Fruit fly (Drosophila melanogaster) whole organism, embryonic: ENCODE measurements around the gene tup.
A peak's percentile ranks its signal among the peaks of the same experiment; 100 is the strongest.

Source experiments
- Bgb ChIP-seq: fragments of 200-800 bp; sonication (Bioruptor generic); IDR thresholded peaks from 2 replicates; pipeline ENCODE4 v1.3.6; 2022; ENCODE audit warnings: missing biosample characterization, missing genetic modification characterization; ENCODE audit not compliant: partially characterized antibody
- CG10321 ChIP-seq: fragments of 200-800 bp; sonication (Bioruptor generic); IDR thresholded peaks from 2 replicates; pipeline ENCODE4 v1.3.6; 2022; ENCODE audit warnings: missing biosample characterization, missing genetic modification characterization
- CG11398 ChIP-seq: fragments of 200-800 bp; sonication (Bioruptor generic); optimal IDR thresholded peaks from 2 replicates; lab custom pipeline; 2016; ENCODE audit warnings: missing biosample characterization, missing genetic modification characterization
- CG13775 ChIP-seq: fragments of 200-800 bp; sonication (Bioruptor generic); optimal IDR thresholded peaks from 3 replicates; lab custom pipeline; 2017; ENCODE audit warnings: missing biosample characterization, mild to moderate bottlenecking, missing genetic modification characterization
- CG14014 ChIP-seq: fragments of 200-800 bp; sonication (Bioruptor generic); IDR thresholded peaks from 2 replicates; pipeline ENCODE4 v1.3.6; 2022; ENCODE audit warnings: missing biosample characterization, missing genetic modification characterization
- CG15011 ChIP-seq: fragments of 200-800 bp; sonication (Bioruptor generic); optimal IDR thresholded peaks from 3 replicates; lab custom pipeline; 2018; ENCODE audit warnings: missing biosample characterization, mild to moderate bottlenecking, missing genetic modification characterization
- CG1832 ChIP-seq: fragments of 200-800 bp; sonication (Bioruptor generic); optimal IDR thresholded peaks from 2 replicates; lab custom pipeline; 2017; ENCODE audit warnings: missing biosample characterization, mild to moderate bottlenecking, missing genetic modification characterization, inconsistent platforms
- CG2120 ChIP-seq: fragments of 200-800 bp; sonication (Bioruptor generic); optimal IDR thresholded peaks from 3 replicates; lab custom pipeline; 2016; ENCODE audit warnings: missing biosample characterization, missing genetic modification characterization
- CG2129 ChIP-seq: fragments of 200-800 bp; sonication (Bioruptor generic); IDR thresholded peaks from 2 replicates; pipeline ENCODE4 v1.3.6; 2022; ENCODE audit warnings: missing biosample characterization, missing genetic modification characterization; ENCODE audit not compliant: partially characterized antibody
- CG31224 ChIP-seq: fragments of 200-800 bp; sonication (Bioruptor generic); IDR thresholded peaks from 2 replicates; pipeline ENCODE4 v1.3.6; 2022; ENCODE audit warnings: missing biosample characterization, missing genetic modification characterization
- CG31441 ChIP-seq: fragments of 200-800 bp; sonication (Bioruptor generic); IDR thresholded peaks from 2 replicates; pipeline ENCODE4 v1.3.6; 2022; ENCODE audit warnings: missing biosample characterization, missing genetic modification characterization
- CG32767 ChIP-seq: fragments of 200-800 bp; sonication (Bioruptor generic); IDR thresholded peaks from 2 replicates; pipeline ENCODE4 v1.3.6; 2022; ENCODE audit warnings: missing biosample characterization, missing genetic modification characterization
- CG32772 ChIP-seq: fragments of 200-800 bp; sonication (Bioruptor generic); IDR thresholded peaks from 2 replicates; pipeline ENCODE4 v1.3.6; 2022; ENCODE audit warnings: missing biosample characterization, missing genetic modification characterization
- CG34422 ChIP-seq: fragments of 200-800 bp; sonication (Bioruptor generic); IDR thresholded peaks from 3 replicates; pipeline ENCODE4 v1.3.6; 2022; ENCODE audit warnings: missing biosample characterization, missing genetic modification characterization
- CG43689 ChIP-seq: fragments of 200-800 bp; sonication (Bioruptor generic); IDR thresholded peaks from 2 replicates; pipeline ENCODE4 v1.3.6; 2022; ENCODE audit warnings: missing biosample characterization, missing genetic modification characterization
- CG6272 ChIP-seq: fragments of 200-800 bp; sonication (Bioruptor generic); IDR thresholded peaks from 2 replicates; pipeline ENCODE4 v1.3.6; 2022; ENCODE audit warnings: missing biosample characterization, missing genetic modification characterization
- CG8281 ChIP-seq: fragments of 200-800 bp; sonication (Bioruptor generic); optimal IDR thresholded peaks from 2 replicates; lab custom pipeline; 2018; ENCODE audit warnings: missing biosample characterization, mild to moderate bottlenecking, missing genetic modification characterization, moderate library complexity
- CG8290 ChIP-seq, 3 experiments: fragments of 200-800 bp; sonication (Bioruptor generic); optimal IDR thresholded peaks; 2 replicates each; lab custom pipeline; 2016 to 2019; ENCODE audit warnings: missing biosample characterization in 3 of 3, missing genetic modification characterization in 3 of 3, mild to moderate bottlenecking in 2 of 3, moderate library complexity in 1 of 3
- CG8388 ChIP-seq: fragments of 200-800 bp; sonication (Bioruptor generic); optimal IDR thresholded peaks from 2 replicates; lab custom pipeline; 2019; ENCODE audit warnings: missing biosample characterization, mild to moderate bottlenecking, missing genetic modification characterization, moderate library complexity
- CG9215 ChIP-seq: fragments of 200-800 bp; sonication (Bioruptor generic); IDR thresholded peaks from 2 replicates; pipeline ENCODE4 v1.3.6; 2022; ENCODE audit warnings: missing biosample characterization, missing genetic modification characterization
- Deaf1 ChIP-seq: fragments of 200-800 bp; optimal IDR thresholded peaks from 3 replicates; lab custom pipeline; 2019; ENCODE audit warnings: missing biosample characterization, mild to moderate bottlenecking, missing genetic modification characterization, moderate library complexity
- Dek ChIP-seq: fragments of 200-800 bp; sonication (Bioruptor generic); optimal IDR thresholded peaks from 3 replicates; lab custom pipeline; 2019; ENCODE audit warnings: missing biosample characterization, mild to moderate bottlenecking, missing genetic modification characterization, moderate library complexity
- Dfd ChIP-seq, 2 experiments: fragments of >200 bp; optimal IDR thresholded peaks; 2 replicates each; lab custom pipeline; 2017; ENCODE audit warnings: missing biosample characterization in 2 of 2, missing genetic modification characterization in 2 of 2
- Doc3 ChIP-seq: fragments of 200-800 bp; sonication (Bioruptor generic); IDR thresholded peaks from 3 replicates; pipeline ENCODE4 v1.3.6; 2022; ENCODE audit warnings: missing biosample characterization, missing genetic modification characterization; ENCODE audit not compliant: partially characterized antibody
- Ets97D ChIP-seq: fragments of 200-800 bp; sonication (Bioruptor generic); optimal IDR thresholded peaks from 3 replicates; lab custom pipeline; 2016; ENCODE audit warnings: missing biosample characterization, missing genetic modification characterization
- Jarid2 ChIP-seq: fragments of 200-800 bp; sonication (Bioruptor generic); optimal IDR thresholded peaks from 3 replicates; lab custom pipeline; 2017; ENCODE audit warnings: mild to moderate bottlenecking, missing biosample characterization, missing genetic modification reagents, missing genetic modification characterization
- Med ChIP-seq: fragments of 200-800 bp; sonication (Bioruptor generic); peaks from one replicate; lab custom pipeline; 2016; ENCODE audit warnings: missing biosample characterization, missing genetic modification characterization, mild to moderate bottlenecking, inconsistent platforms, moderate library complexity
- NC2β ChIP-seq: fragments of 200-800 bp; sonication (Bioruptor generic); optimal IDR thresholded peaks from 2 replicates; lab custom pipeline; 2016; ENCODE audit warnings: missing biosample characterization, missing genetic modification characterization
- Nf-YB ChIP-seq: fragments of 200-800 bp; sonication (Bioruptor generic); optimal IDR thresholded peaks from 3 replicates; lab custom pipeline; 2019; ENCODE audit warnings: missing biosample characterization, mild to moderate bottlenecking, missing genetic modification characterization, moderate library complexity
- Nf-YC ChIP-seq: fragments of 200-800 bp; optimal IDR thresholded peaks from 3 replicates; lab custom pipeline; 2019; ENCODE audit warnings: missing biosample characterization, mild to moderate bottlenecking, missing genetic modification characterization, moderate library complexity
- Tbp ChIP-seq: fragments of >200 bp; optimal IDR thresholded peaks from 2 replicates; lab custom pipeline; 2018; ENCODE audit warnings: missing biosample characterization, missing genetic modification characterization
- abd-A ChIP-seq: fragments of 200-800 bp; sonication (Bioruptor generic); optimal IDR thresholded peaks from 3 replicates; lab custom pipeline; 2019; ENCODE audit warnings: missing biosample characterization, mild to moderate bottlenecking, missing genetic modification characterization, moderate library complexity
- aop ChIP-seq: fragments of 200-800 bp; sonication (Bioruptor generic); IDR thresholded peaks from 2 replicates; pipeline ENCODE4 v1.3.6; 2022; ENCODE audit warnings: missing biosample characterization, missing genetic modification characterization
- bowl ChIP-seq: fragments of 200-800 bp; sonication (Bioruptor generic); IDR thresholded peaks from 2 replicates; pipeline ENCODE4 v1.3.6; 2022; ENCODE audit warnings: missing biosample characterization, missing genetic modification characterization
- cg ChIP-seq: fragments of 200-800 bp; sonication (Bioruptor generic); optimal IDR thresholded peaks from 3 replicates; lab custom pipeline; 2019; ENCODE audit warnings: missing biosample characterization, mild to moderate bottlenecking, missing genetic modification characterization, moderate library complexity
- crol ChIP-seq: fragments of 200-800 bp; sonication (Bioruptor generic); IDR thresholded peaks from 2 replicates; pipeline ENCODE4 v1.3.6; 2022; ENCODE audit warnings: missing biosample characterization, missing genetic modification characterization
- crp ChIP-seq, 2 experiments: fragments of 200-800 bp; sonication (Bioruptor generic); optimal IDR thresholded peaks; 2 replicates in 1 of 2; 3 replicates in 1 of 2; lab custom pipeline; 2017; ENCODE audit warnings: missing biosample characterization in 2 of 2, missing genetic modification characterization in 2 of 2, mild to moderate bottlenecking in 1 of 2, moderate library complexity in 1 of 2
- exex ChIP-seq: fragments of 200-800 bp; sonication (Bioruptor generic); optimal IDR thresholded peaks from 4 replicates; lab custom pipeline; 2018; ENCODE audit warnings: missing biosample characterization, mild to moderate bottlenecking, missing genetic modification characterization, moderate library complexity
- gce ChIP-seq: fragments of 200-800 bp; sonication (Bioruptor generic); IDR thresholded peaks from 3 replicates; pipeline ENCODE4 v1.3.6; 2022; ENCODE audit warnings: missing biosample characterization, missing genetic modification characterization
- hth ChIP-seq: fragments of >200 bp; optimal IDR thresholded peaks from 2 replicates; lab custom pipeline; 2017; ENCODE audit warnings: inconsistent platforms
- onecut ChIP-seq: fragments of 200-800 bp; sonication (Bioruptor generic); IDR thresholded peaks from 2 replicates; pipeline ENCODE4 v1.3.6; 2022; ENCODE audit warnings: missing biosample characterization, missing genetic modification characterization
- pfk ChIP-seq: fragments of 200-800 bp; sonication (Bioruptor generic); optimal IDR thresholded peaks from 2 replicates; lab custom pipeline; 2018; ENCODE audit warnings: missing biosample characterization, mild to moderate bottlenecking, missing genetic modification characterization, moderate library complexity
- pros ChIP-seq: fragments of 200-800 bp; sonication (Bioruptor generic); optimal IDR thresholded peaks from 3 replicates; lab custom pipeline; 2019; ENCODE audit warnings: missing biosample characterization, mild to moderate bottlenecking, missing genetic modification characterization, moderate library complexity
- psq ChIP-seq: fragments of 200-800 bp; sonication (Bioruptor generic); optimal IDR thresholded peaks from 2 replicates; lab custom pipeline; 2017; ENCODE audit warnings: missing biosample characterization, missing genetic modification characterization
- salm ChIP-seq: fragments of 200-800 bp; sonication (Bioruptor generic); optimal IDR thresholded peaks from 2 replicates; lab custom pipeline; 2018; ENCODE audit warnings: missing biosample characterization, mild to moderate bottlenecking, missing genetic modification characterization
- seq ChIP-seq: fragments of 200-800 bp; sonication (Bioruptor generic); IDR thresholded peaks from 2 replicates; pipeline ENCODE4 v1.3.6; 2022; ENCODE audit warnings: missing biosample characterization, missing genetic modification characterization
- sisA ChIP-seq: fragments of 200-800 bp; sonication (Bioruptor generic); IDR thresholded peaks from 2 replicates; pipeline ENCODE4 v1.3.6; 2022; ENCODE audit warnings: missing biosample characterization, missing genetic modification characterization
- tup ChIP-seq: fragments of 200-800 bp; sonication (Bioruptor generic); optimal IDR thresholded peaks from 2 replicates; lab custom pipeline; 2016; ENCODE audit warnings: missing biosample characterization, mild to moderate bottlenecking, missing genetic modification characterization, moderate library complexity
- twi ChIP-seq: fragments of 200-800 bp; optimal IDR thresholded peaks from 2 replicates; lab custom pipeline; 2019; ENCODE audit warnings: missing biosample characterization, mild to moderate bottlenecking, missing genetic modification characterization, moderate library complexity
- wor ChIP-seq: fragments of 200-800 bp; sonication (Bioruptor generic); IDR thresholded peaks from 2 replicates; pipeline ENCODE4 v1.3.6; 2022; ENCODE audit warnings: missing biosample characterization, missing genetic modification characterization

The tup gene

DNA sequence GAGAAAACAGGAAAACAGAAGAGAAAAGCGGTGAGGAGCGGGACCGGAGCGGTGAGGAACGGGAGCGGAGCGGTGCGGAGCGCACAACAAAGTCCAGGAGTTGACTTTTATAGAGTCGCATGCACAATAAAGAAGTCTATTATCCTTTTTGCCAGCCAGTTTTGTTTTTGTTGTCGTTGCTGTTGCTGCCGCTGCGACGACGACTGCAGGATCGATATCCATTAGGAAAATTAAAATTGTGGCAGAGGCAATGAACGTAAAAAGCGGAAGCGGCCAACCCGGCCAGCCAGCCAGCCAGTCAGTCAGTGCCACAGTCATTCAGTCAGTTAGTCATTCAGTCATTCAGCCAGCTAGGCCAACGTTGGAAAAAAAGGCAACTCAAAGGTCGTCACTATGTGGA is 3.7 kb upstream of the tup start:
- peak; percentile 89 for TF ChIP-seq CG8281
- TF ChIP-seq bowl: no peak
- no peak for TF ChIP-seq CG32772 (GFP tag; lab: Robert Waterston, UW)
- TF ChIP-seq onecut (GFP tag; lab: Robert Waterston, UW): peak; percentile 60
- TF ChIP-seq Tbp (GFP tag; lab: Kevin White, UChicago): no peak
- no peak for TF ChIP-seq twi (tag; lab: Kevin White, UChicago)
- TF ChIP-seq aop (GFP tag; lab: Robert Waterston, UW): no peak
- TF ChIP-seq CG1832 (GFP tag; lab: Kevin White, UChicago): no peak
- peak; percentile 58 for TF ChIP-seq tup (GFP tag; lab: Kevin White, UChicago)

DNA sequence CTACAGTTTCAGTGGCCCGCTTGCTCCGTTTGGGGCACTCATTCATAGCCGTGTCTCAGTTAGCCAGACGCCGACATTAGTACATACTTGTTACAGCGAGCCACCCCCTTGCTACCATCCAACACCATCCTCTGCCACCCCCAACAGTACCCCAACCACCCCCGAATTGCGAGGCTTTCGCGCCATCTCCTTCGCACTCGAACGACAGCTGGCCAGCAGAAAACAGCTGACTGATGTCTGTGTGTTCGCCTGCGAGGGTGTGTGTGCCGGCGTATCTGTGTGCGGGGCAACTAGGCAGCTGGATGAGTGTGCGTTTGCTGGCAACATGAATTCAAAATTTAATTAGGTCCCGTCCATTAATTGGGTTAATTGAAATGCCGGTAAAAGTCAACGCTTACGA is 1.7 kb upstream of the tup start:
- no peak for TF ChIP-seq exex
- no peak for TF ChIP-seq CG32767 (GFP tag; lab: Robert Waterston, UW)
- no peak for TF ChIP-seq wor
- TF ChIP-seq CG10321 (GFP tag; lab: Robert Waterston, UW): peak; percentile 60
- TF ChIP-seq crp (GFP tag; optimal IDR thresholded peaks at IDR 0.05; lab: Kevin White, UChicago): peak in 1 of 2 experiments; percentile 68
- TF ChIP-seq CG1832 (GFP tag; lab: Kevin White, UChicago): peak; percentile 47
- peak; percentile 45; the same call in 1 of the 2 replicates for TF ChIP-seq crol (GFP tag; lab: Robert Waterston, UW)
- TF ChIP-seq Med (GFP tag; lab: Kevin White, UChicago): peak; percentile 44
- no peak for TF ChIP-seq sisA
- TF ChIP-seq hth (lab: Kevin White, UChicago): no peak
- no peak for TF ChIP-seq CG31441
- no peak for TF ChIP-seq CG8290 (GFP tag; optimal IDR thresholded peaks at IDR 0.05; lab: Kevin White, UChicago)
- no peak for TF ChIP-seq CG8290 (tag; optimal IDR thresholded peaks at IDR 0.05; lab: Kevin White, UChicago)
- no peak for TF ChIP-seq Dfd (GFP tag; optimal IDR thresholded peaks at IDR 0.05; lab: Kevin White, UChicago)
- no peak for TF ChIP-seq psq (GFP tag; lab: Kevin White, UChicago)
- no peak for TF ChIP-seq Doc3 (GFP tag; lab: Robert Waterston, UW)
- no peak for TF ChIP-seq Ets97D (GFP tag; lab: Kevin White, UChicago)
- TF ChIP-seq Deaf1: peak; percentile 4
- no peak for TF ChIP-seq CG31224
- no peak for TF ChIP-seq salm
- TF ChIP-seq CG6272 (GFP tag; lab: Robert Waterston, UW): 0 out of 2 replicates have a peak, but pooled peaks have one; percentile 8
- TF ChIP-seq pfk (GFP tag; lab: Kevin White, UChicago): no peak
- TF ChIP-seq CG8388 (GFP tag; lab: Kevin White, UChicago): no peak
- no peak for TF ChIP-seq CG43689 (GFP tag; lab: Robert Waterston, UW)
- no peak for TF ChIP-seq Bgb
- TF ChIP-seq pros: peak; percentile 27
- peak; percentile 65 for TF ChIP-seq Nf-YB (GFP tag; lab: Kevin White, UChicago)
- peak; percentile 78 for TF ChIP-seq seq
- no peak for TF ChIP-seq CG11398
- peak; percentile 39 for TF ChIP-seq Jarid2 (GFP tag; lab: Kevin White, UChicago)
- TF ChIP-seq CG13775 (GFP tag; lab: Kevin White, UChicago): no peak
- no peak for TF ChIP-seq abd-A
- no peak for TF ChIP-seq CG2129 (GFP tag; lab: Robert Waterston, UW)
- TF ChIP-seq Dek (tag; lab: Kevin White, UChicago): no peak
- 0 out of 3 replicates have a peak, but pooled peaks have one; percentile 14 for TF ChIP-seq CG34422 (GFP tag; lab: Robert Waterston, UW)
- peak; percentile 84 for TF ChIP-seq Nf-YC (tag; lab: Kevin White, UChicago)
- TF ChIP-seq gce (GFP tag; lab: Robert Waterston, UW): no peak
- no peak for TF ChIP-seq CG14014
- TF ChIP-seq CG2120 (GFP tag; lab: Kevin White, UChicago): no peak
- TF ChIP-seq CG9215 (GFP tag; lab: Robert Waterston, UW): no peak
- peak; percentile 71 for TF ChIP-seq cg (GFP tag; lab: Kevin White, UChicago)
- no peak for TF ChIP-seq NC2β
- no peak for TF ChIP-seq CG15011 (GFP tag; lab: Kevin White, UChicago)
